Fruit fly (Drosophila melanogaster): ENCODE data around the gene Pgam5.

Gene Pgam5

DNA sequence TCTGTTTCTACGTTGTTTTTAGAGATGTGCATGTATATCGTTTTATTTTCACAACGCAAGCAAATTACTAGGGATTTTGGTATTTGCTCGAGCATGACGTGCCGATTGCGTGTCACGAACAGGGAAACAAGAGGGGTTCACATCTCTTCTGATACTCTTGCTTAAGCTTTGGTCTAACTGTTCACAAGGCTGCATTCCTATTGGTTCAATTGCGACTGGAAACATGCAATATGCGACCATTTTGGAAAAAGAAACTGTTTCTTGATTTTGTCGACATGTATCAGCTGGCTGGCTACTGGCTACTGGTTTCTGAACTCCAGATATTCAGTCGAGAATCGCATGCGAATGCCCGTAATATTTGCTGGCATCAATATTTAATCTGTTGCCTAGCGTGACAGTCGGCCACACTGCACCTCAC, 6.8 kb upstream of the Pgam5 start, which contains the start of gene Coa8 (continued):
- TF ChIP-seq CG1621 (tag; optimal IDR thresholded peaks at IDR 0.05) (no peak), Lpt (GFP tag; optimal IDR thresholded peaks at IDR 0.05) (no peak), Eip93F (GFP tag; optimal IDR thresholded peaks at IDR 0.05) (no peak), CG16779 (tag; optimal IDR thresholded peaks at IDR 0.05) (no peak), esn (GFP tag; optimal IDR thresholded peaks at IDR 0.05) (peak; percentile 42), CG6792 (GFP tag; optimal IDR thresholded peaks at IDR 0.05) (peak; percentile 7), salr (GFP tag; optimal IDR thresholded peaks at IDR 0.05) (no peak), CG8119 (GFP tag; IDR thresholded peaks at IDR 0.05) (no peak), CG8319 (GFP tag; optimal IDR thresholded peaks at IDR 0.05) (no peak), CG4318 (GFP tag; optimal IDR thresholded peaks at IDR 0.05) (no peak), fd59A (GFP tag; optimal IDR thresholded peaks at IDR 0.05) (no peak), Sox15 (GFP tag; optimal IDR thresholded peaks at IDR 0.05) (peak; percentile 5)

DNA sequence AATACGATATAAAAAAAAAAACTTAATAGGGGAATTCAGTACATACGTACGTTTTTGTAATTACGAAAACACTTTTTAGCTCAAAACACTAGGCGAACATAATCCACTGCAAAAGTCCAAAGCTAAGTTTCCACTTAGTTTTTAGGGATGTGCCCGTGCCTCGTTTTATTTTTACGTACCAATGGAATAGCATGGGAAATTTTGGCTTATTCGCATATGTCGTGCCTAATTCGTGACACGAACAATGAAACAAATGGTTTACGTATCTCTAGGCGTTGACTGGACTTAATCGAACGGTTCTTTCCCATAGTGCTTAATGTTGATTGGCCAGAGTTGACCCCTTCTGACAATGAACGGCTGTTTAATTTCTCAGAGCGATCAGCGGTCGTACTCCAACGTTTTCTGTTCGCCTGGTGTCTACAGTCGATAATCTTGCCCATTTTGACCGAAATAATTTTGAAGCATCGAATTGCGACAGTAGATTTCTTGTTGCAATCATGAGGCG, 6.3 kb upstream of the Pgam5 start, which contains the start of gene CG14818:
Gene CG14818, minus strand, starts transcription at position 169 of the 505 bp plus-strand sequence.
- TF ChIP-seq CG11294 (GFP tag; IDR thresholded peaks at IDR 0.05) (0 out of 2 replicates have a peak, but pooled peaks have one; percentile 44), Eip75B (GFP tag; optimal IDR thresholded peaks at IDR 0.05) (no peak), CG3032 (tag; optimal IDR thresholded peaks at IDR 0.05) (peak; percentile 21), OdsH (GFP tag; optimal IDR thresholded peaks at IDR 0.05) (no peak), pdm3 (GFP tag; optimal IDR thresholded peaks at IDR 0.05) (no peak), CG10669 (GFP tag; optimal IDR thresholded peaks at IDR 0.05) (no peak), CG1621 (tag; optimal IDR thresholded peaks at IDR 0.05) (peak; percentile 45), CG31627 (GFP tag; optimal IDR thresholded peaks at IDR 0.05) (peak; percentile 71), ss (GFP tag; optimal IDR thresholded peaks at IDR 0.05) (peak in 1 of 2 experiments; percentile 25), CG34406 (GFP tag; optimal IDR thresholded peaks at IDR 0.05) (peak; percentile 41), CG10631 (GFP tag; optimal IDR thresholded peaks at IDR 0.05) (no peak), dsx (GFP tag; optimal IDR thresholded peaks at IDR 0.05; ENCODE audit: poor library complexity, severe bottlenecking) (peak; percentile 17), net (GFP tag; optimal IDR thresholded peaks at IDR 0.05) (peak; percentile 11), svp (GFP tag) (peak; percentile 96), Smox (GFP tag; optimal IDR thresholded peaks at IDR 0.05) (peak; percentile 64), esn (GFP tag; optimal IDR thresholded peaks at IDR 0.05) (peak; percentile 69), Ets21C (GFP tag; optimal IDR thresholded peaks at IDR 0.05) (no peak), Ets96B (tag; optimal IDR thresholded peaks at IDR 0.05) (no peak), salr (GFP tag; optimal IDR thresholded peaks at IDR 0.05) (no peak), CG4318 (GFP tag; optimal IDR thresholded peaks at IDR 0.05) (no peak), CG6854 (GFP tag; optimal IDR thresholded peaks at IDR 0.05) (peak; percentile 20), fkh (GFP tag; optimal IDR thresholded peaks at IDR 0.05) (no peak), vri (GFP tag; optimal IDR thresholded peaks at IDR 0.05) (no peak), Eip78C (GFP tag) (peak; percentile 78), CG3919 (GFP tag; optimal IDR thresholded peaks at IDR 0.05) (peak; percentile 65), CG32006 (GFP tag; optimal IDR thresholded peaks at IDR 0.05) (no peak), Hr39 (GFP tag; optimal IDR thresholded peaks at IDR 0.05) (peak; percentile 69), Met (GFP tag; optimal IDR thresholded peaks at IDR 0.05) (peak; percentile 73), lz (GFP tag; optimal IDR thresholded peaks at IDR 0.05) (peak; percentile 64), CG8119 (GFP tag; IDR thresholded peaks at IDR 0.05) (peak; percentile 54; the same call in 2 of the 3 replicates), Hr38 (GFP tag; optimal IDR thresholded peaks at IDR 0.05) (no peak), Sox15 (GFP tag; optimal IDR thresholded peaks at IDR 0.05) (peak; percentile 63), Sox102F (GFP tag; optimal IDR thresholded peaks at IDR 0.05) (no peak), Gug (GFP tag; IDR thresholded peaks at IDR 0.05) (peak; percentile 42), CG11902 (GFP tag; optimal IDR thresholded peaks at IDR 0.05) (no peak), CG8319 (GFP tag; optimal IDR thresholded peaks at IDR 0.05) (no peak), eg (GFP tag; IDR thresholded peaks at IDR 0.05) (peak; percentile 79), CG7368 (GFP tag; optimal IDR thresholded peaks at IDR 0.05) (peak; percentile 18), Blimp-1 (GFP tag; optimal IDR thresholded peaks at IDR 0.05) (no peak), fd85E (GFP tag; optimal IDR thresholded peaks at IDR 0.05) (no peak), CG9139 (GFP tag; optimal IDR thresholded peaks at IDR 0.05) (no peak), Lpt (GFP tag; optimal IDR thresholded peaks at IDR 0.05) (peak; percentile 42), cyc (GFP tag; optimal IDR thresholded peaks at IDR 0.05) (peak; percentile 63), CG6792 (GFP tag; optimal IDR thresholded peaks at IDR 0.05) (peak; percentile 35), CG8632 (GFP tag; optimal IDR thresholded peaks at IDR 0.05) (no peak), CG6163 (GFP tag; IDR thresholded peaks at IDR 0.05) (peak; percentile 66)

All from whole organism, prepupa.